Fruit fly (Drosophila melanogaster): ENCODE results near the gene Drsl3.

The Drsl3 gene

dm6 chr3L:3334784-3335183 lies 20.0 kb downstream of the Drsl3 start, which contains the start of gene CG14969 (continued):
- TF ChIP-seq CG3726 (GFP tag; IDR thresholded peaks at IDR 0.05) (no peak), ash1 (GFP tag; optimal IDR thresholded peaks at IDR 0.05) (no peak), CG12391 (tag; optimal IDR thresholded peaks at IDR 0.05) (no peak), CG2120 (GFP tag; optimal IDR thresholded peaks at IDR 0.05) (peak; percentile 25), unc-4 (GFP tag; IDR thresholded peaks at IDR 0.05; ENCODE audit: partially characterized antibody) (peak; percentile 56), mam (GFP tag; optimal IDR thresholded peaks at IDR 0.05) (no peak), CG43689 (GFP tag; IDR thresholded peaks at IDR 0.05) (no peak), CG7839 (tag; optimal IDR thresholded peaks at IDR 0.05) (no peak), otp (GFP tag; IDR thresholded peaks at IDR 0.05) (no peak), toy (GFP tag; IDR thresholded peaks at IDR 0.05) (no peak), scrt (GFP tag; optimal IDR thresholded peaks at IDR 0.05) (no peak), Atf6 (GFP tag; IDR thresholded peaks at IDR 0.05) (no peak), D19A (tag; optimal IDR thresholded peaks at IDR 0.05) (no peak), Camta (GFP tag; optimal IDR thresholded peaks at IDR 0.05) (no peak), Sry-β (GFP tag; optimal IDR thresholded peaks at IDR 0.05) (no peak), CG3838 (GFP tag; optimal IDR thresholded peaks at IDR 0.05) (no peak), ase (GFP tag; IDR thresholded peaks at IDR 0.05) (no peak), sr (GFP tag; IDR thresholded peaks at IDR 0.05) (no peak), odd (GFP tag; optimal IDR thresholded peaks at IDR 0.05) (no peak), CoRest (tag; optimal IDR thresholded peaks at IDR 0.05) (peak; percentile 15), Hr78 (GFP tag; optimal IDR thresholded peaks at IDR 0.05) (no peak), NfI (GFP tag; optimal IDR thresholded peaks at IDR 0.05) (no peak), CG18476 (GFP tag; optimal IDR thresholded peaks at IDR 0.05) (no peak), CG4820 (GFP tag; optimal IDR thresholded peaks at IDR 0.05) (no peak), cad (GFP tag; optimal IDR thresholded peaks at IDR 0.05) (no peak), az2 (GFP tag; optimal IDR thresholded peaks at IDR 0.05) (no peak), gfzf (GFP tag; optimal IDR thresholded peaks at IDR 0.05) (peak; percentile 40), pho (GFP tag; optimal IDR thresholded peaks at IDR 0.05) (no peak), cg (GFP tag; optimal IDR thresholded peaks at IDR 0.05) (no peak), Drgx (GFP tag; IDR thresholded peaks at IDR 0.05) (no peak), ato (GFP tag; IDR thresholded peaks at IDR 0.05; ENCODE audit: partially characterized antibody) (no peak; the same call in 1 of the 2 replicates), BEAF-32 (GFP tag; optimal IDR thresholded peaks at IDR 0.05) (peak; percentile 54), CG7928 (GFP tag; optimal IDR thresholded peaks at IDR 0.05) (no peak), fd3F (GFP tag; optimal IDR thresholded peaks at IDR 0.05) (no peak), CG2712 (tag; optimal IDR thresholded peaks at IDR 0.05) (peak; percentile 15), hbn (GFP tag; IDR thresholded peaks at IDR 0.05; ENCODE audit: partially characterized antibody) (peak; percentile 37; the same call in 1 of the 2 replicates), D19B (GFP tag; optimal IDR thresholded peaks at IDR 0.05) (no peak), CG12769 (tag; optimal IDR thresholded peaks at IDR 0.05) (no peak), Six4 (GFP tag; optimal IDR thresholded peaks at IDR 0.05) (no peak), pnt (GFP tag; optimal IDR thresholded peaks at IDR 0.05) (no peak), CG12299 (tag; optimal IDR thresholded peaks at IDR 0.05) (no peak), Hmx (GFP tag; optimal IDR thresholded peaks at IDR 0.05) (no peak), CG30431 (GFP tag; optimal IDR thresholded peaks at IDR 0.05) (no peak), CG2202 (tag; optimal IDR thresholded peaks at IDR 0.05) (no peak), Jarid2 (GFP tag; optimal IDR thresholded peaks at IDR 0.05) (no peak), chif (GFP tag; optimal IDR thresholded peaks at IDR 0.05) (no peak), jumu (GFP tag; optimal IDR thresholded peaks at IDR 0.05) (no peak), CG6175 (GFP tag; IDR thresholded peaks at IDR 0.05) (no peak), Mes4 (GFP tag; optimal IDR thresholded peaks at IDR 0.05) (no peak), CG11085 (GFP tag; IDR thresholded peaks at IDR 0.05) (no peak), Bgb (GFP tag; IDR thresholded peaks at IDR 0.05; ENCODE audit: partially characterized antibody) (peak; percentile 45; the same call in 1 of the 2 replicates)
